Fruit fly (Drosophila melanogaster) whole organism, pupa: ENCODE results near the gene CAH9.

Experiments
- CG10348 ChIP-seq: fragments of 200-800 bp; sonication (Bioruptor generic); IDR thresholded peaks from 2 replicates; pipeline ENCODE4 v1.3.6; 2022; ENCODE audit warnings: missing biosample characterization, missing genetic modification characterization
- CG12605 ChIP-seq: fragments of 200-800 bp; sonication (Bioruptor generic); IDR thresholded peaks from 2 replicates; pipeline ENCODE4 v1.3.6; 2022; ENCODE audit warnings: missing biosample characterization, missing genetic modification characterization
- CG13204 ChIP-seq: fragments of 200-800 bp; sonication (Bioruptor generic); optimal IDR thresholded peaks from 2 replicates; lab custom pipeline; 2018; ENCODE audit warnings: missing biosample characterization, mild to moderate bottlenecking, missing genetic modification characterization, moderate library complexity
- CG14655 ChIP-seq: fragments of 200-800 bp; sonication (Bioruptor generic); optimal IDR thresholded peaks from 3 replicates; lab custom pipeline; 2017; ENCODE audit warnings: mild to moderate bottlenecking, missing biosample characterization, missing genetic modification reagents, missing genetic modification characterization
- CG15710 ChIP-seq: fragments of 200-800 bp; sonication (Bioruptor generic); optimal IDR thresholded peaks from 2 replicates; lab custom pipeline; 2018; ENCODE audit warnings: missing biosample characterization, mild to moderate bottlenecking, missing genetic modification characterization, moderate library complexity
- CG17806 ChIP-seq: fragments of 200-800 bp; sonication (Bioruptor generic); optimal IDR thresholded peaks from 2 replicates; lab custom pipeline; 2018; ENCODE audit warnings: missing biosample characterization, mild to moderate bottlenecking, missing genetic modification characterization, moderate library complexity
- CG32121 ChIP-seq: fragments of 200-800 bp; sonication (Bioruptor generic); IDR thresholded peaks from 2 replicates; pipeline ENCODE4 v1.3.6; 2022; ENCODE audit warnings: missing biosample characterization, missing genetic modification characterization
- CG34367 ChIP-seq: fragments of 200-800 bp; sonication (Bioruptor generic); optimal IDR thresholded peaks from 2 replicates; lab custom pipeline; 2018; ENCODE audit warnings: missing biosample characterization, mild to moderate bottlenecking, missing genetic modification characterization
- CG4496 ChIP-seq: fragments of 200-800 bp; sonication (Bioruptor generic); IDR thresholded peaks from 3 replicates; pipeline ENCODE4 v1.3.6; 2022; ENCODE audit warnings: missing biosample characterization, missing genetic modification characterization
- CG8159 ChIP-seq: fragments of 200-800 bp; sonication (Bioruptor generic); optimal IDR thresholded peaks from 3 replicates; lab custom pipeline; 2018; ENCODE audit warnings: missing biosample characterization, mild to moderate bottlenecking, missing genetic modification characterization, moderate library complexity
- CG8301 ChIP-seq: fragments of 200-800 bp; sonication (Bioruptor generic); optimal IDR thresholded peaks from 2 replicates; lab custom pipeline; 2018; ENCODE audit warnings: missing biosample characterization, mild to moderate bottlenecking, missing genetic modification characterization
- CG9948 ChIP-seq: fragments of 200-800 bp; sonication (Bioruptor generic); optimal IDR thresholded peaks from 2 replicates; lab custom pipeline; 2018; ENCODE audit warnings: missing biosample characterization, mild to moderate bottlenecking, missing genetic modification characterization, moderate library complexity
- D1 ChIP-seq: fragments of 200-800 bp; sonication (Bioruptor generic); optimal IDR thresholded peaks from 2 replicates; lab custom pipeline; 2018; ENCODE audit warnings: missing biosample characterization, mild to moderate bottlenecking, missing genetic modification characterization, moderate library complexity
- EcR ChIP-seq: fragments of 200-800 bp; sonication (Bioruptor generic); optimal IDR thresholded peaks from 3 replicates; lab custom pipeline; 2019; ENCODE audit warnings: missing biosample characterization, missing genetic modification characterization, mild to moderate bottlenecking, moderate library complexity, missing genetic modification reagents
- Ets98B ChIP-seq: fragments of 200-800 bp; sonication (Bioruptor generic); IDR thresholded peaks from 2 replicates; pipeline ENCODE4 v1.3.6; 2022; ENCODE audit warnings: missing biosample characterization, missing genetic modification characterization
- Pif1A ChIP-seq: fragments of 200-800 bp; sonication (Bioruptor generic); optimal IDR thresholded peaks from 3 replicates; lab custom pipeline; 2016; ENCODE audit warnings: missing biosample characterization, missing genetic modification characterization
- Pif1B ChIP-seq: fragments of 200-800 bp; sonication (Bioruptor generic); optimal IDR thresholded peaks from 3 replicates; lab custom pipeline; 2016; ENCODE audit warnings: missing biosample characterization, missing genetic modification characterization
- Snoo ChIP-seq: fragments of 200-800 bp; sonication (Bioruptor generic); optimal IDR thresholded peaks from 3 replicates; lab custom pipeline; 2017; ENCODE audit warnings: missing biosample characterization, mild to moderate bottlenecking, missing genetic modification characterization, inconsistent platforms
- fd96Ca ChIP-seq: fragments of 200-800 bp; sonication (Bioruptor generic); IDR thresholded peaks from 3 replicates; pipeline ENCODE4 v1.3.6; 2022; ENCODE audit warnings: missing biosample characterization, missing genetic modification characterization
- gl ChIP-seq: fragments of 200-800 bp; sonication (Bioruptor generic); optimal IDR thresholded peaks from 2 replicates; lab custom pipeline; 2018; ENCODE audit warnings: missing biosample characterization, mild to moderate bottlenecking, missing genetic modification characterization
- rn ChIP-seq: fragments of 200-800 bp; sonication (Bioruptor generic); IDR thresholded peaks from 2 replicates; pipeline ENCODE4 v1.3.6; 2022; ENCODE audit warnings: missing biosample characterization, missing genetic modification characterization

The CAH9 gene

dm6 chr3R:27130551-27131161, 24.7 kb upstream of the CAH9 start:
- peak; percentile 74 for TF ChIP-seq EcR (GFP tag; lab: Kevin White, UChicago)
- TF ChIP-seq gl (tag; lab: Kevin White, UChicago) = no peak
- no peak for TF ChIP-seq Pif1B (GFP tag; lab: Kevin White, UChicago)
- TF ChIP-seq CG8159 = no peak
- TF ChIP-seq CG34367 (tag; lab: Kevin White, UChicago) = no peak
- TF ChIP-seq Ets98B (GFP tag; lab: Robert Waterston, UW) = no peak
- TF ChIP-seq CG4496 = 0 out of 3 replicates have a peak, but pooled peaks have one; percentile 7

dm6 chr3R:27129580-27130385, 23.8 kb upstream of the CAH9 start:
- TF ChIP-seq EcR (GFP tag; lab: Kevin White, UChicago) = peak; percentile 91
- peak; percentile 66 for TF ChIP-seq CG17806
- peak; percentile 68 for TF ChIP-seq Pif1B (GFP tag; lab: Kevin White, UChicago)
- TF ChIP-seq CG8301 = peak; percentile 57
- TF ChIP-seq CG15710 (tag; lab: Kevin White, UChicago) = peak; percentile 68
- peak; percentile 88 for TF ChIP-seq CG4496
- TF ChIP-seq rn (GFP tag; lab: Robert Waterston, UW) = peak; percentile 59; the same call in 1 of the 2 replicates
- TF ChIP-seq Pif1A = peak; percentile 86
- TF ChIP-seq D1 (tag; lab: Kevin White, UChicago) = no peak
- TF ChIP-seq CG9948 = peak; percentile 35
- no peak for TF ChIP-seq CG13204 (GFP tag; lab: Kevin White, UChicago)
- TF ChIP-seq CG32121 (GFP tag; lab: Robert Waterston, UW) = peak; percentile 73
- TF ChIP-seq CG8159 = no peak
- TF ChIP-seq fd96Ca = peak; percentile 73
- TF ChIP-seq Snoo = peak; percentile 70
- TF ChIP-seq Ets98B (GFP tag; lab: Robert Waterston, UW) = peak; percentile 78
- peak; percentile 61; the same call in 1 of the 2 replicates for TF ChIP-seq CG12605 (GFP tag; lab: Robert Waterston, UW)
- peak; percentile 45 for TF ChIP-seq CG34367 (tag; lab: Kevin White, UChicago)
- TF ChIP-seq gl (tag; lab: Kevin White, UChicago) = peak; percentile 5
- no peak for TF ChIP-seq CG10348 (GFP tag; lab: Robert Waterston, UW)
- TF ChIP-seq CG14655 (GFP tag; lab: Kevin White, UChicago) = no peak

- TF ChIP-seq EcR (GFP tag; lab: Kevin White, UChicago) (no peak), Pif1A (no peak), Snoo (no peak), Pif1B (GFP tag; lab: Kevin White, UChicago) (no peak), D1 (tag; lab: Kevin White, UChicago) (no peak), CG8159 (no peak), CG14655 (GFP tag; lab: Kevin White, UChicago) (no peak), CG17806 (no peak), rn (GFP tag; lab: Robert Waterston, UW) (no peak), CG32121 (GFP tag; lab: Robert Waterston, UW) (no peak), CG34367 (tag; lab: Kevin White, UChicago) (no peak), CG9948 (no peak), Ets98B (GFP tag; lab: Robert Waterston, UW) (no peak)
These were observed 22.7 kb upstream of the CAH9 start for dm6 chr3R:27128723-27129122.

- TF ChIP-seq EcR (GFP tag; lab: Kevin White, UChicago) = no peak
- TF ChIP-seq CG13204 (GFP tag; lab: Kevin White, UChicago) = no peak
- no peak for TF ChIP-seq Ets98B (GFP tag; lab: Robert Waterston, UW)
- TF ChIP-seq D1 (tag; lab: Kevin White, UChicago) = no peak
- no peak for TF ChIP-seq CG14655 (GFP tag; lab: Kevin White, UChicago)
- TF ChIP-seq CG32121 (GFP tag; lab: Robert Waterston, UW) = no peak
- TF ChIP-seq CG17806 = no peak
- TF ChIP-seq rn (GFP tag; lab: Robert Waterston, UW) = no peak
- no peak for TF ChIP-seq CG10348 (GFP tag; lab: Robert Waterston, UW)
- TF ChIP-seq CG4496 = no peak
- TF ChIP-seq Pif1A = no peak
- no peak for TF ChIP-seq CG8301
- no peak for TF ChIP-seq CG34367 (tag; lab: Kevin White, UChicago)
- no peak for TF ChIP-seq fd96Ca
These were observed 18.6 kb upstream of the CAH9 start, which contains the start of gene CG6059 for dm6 chr3R:27124588-27124987. Gene CG6059 (minus strand): TSS chr3R:27124688.

- no peak for TF ChIP-seq CG13204 (GFP tag; lab: Kevin White, UChicago)
- no peak for TF ChIP-seq CG15710 (tag; lab: Kevin White, UChicago)
- no peak for TF ChIP-seq Ets98B (GFP tag; lab: Robert Waterston, UW)
- TF ChIP-seq CG14655 (GFP tag; lab: Kevin White, UChicago) = no peak
- no peak for TF ChIP-seq CG34367 (tag; lab: Kevin White, UChicago)
These were observed 12.4 kb upstream of the CAH9 start, which contains the start of gene CG5882 for dm6 chr3R:27118346-27118745. Gene CG5882 (plus strand): TSS chr3R:27118646.
